Fruit fly (Drosophila melanogaster): ENCODE measurements around the gene Galphaf.

The Galphaf gene

dm6 chr3L:16659959-16660870, 7.5 kb downstream of the Galphaf start (continued):
- peak; percentile 90 for TF ChIP-seq zfh2 (GFP tag; optimal IDR thresholded peaks at IDR 0.05)
- TF ChIP-seq otp (GFP tag; IDR thresholded peaks at IDR 0.05) = peak; percentile 90
- TF ChIP-seq slp2 (GFP tag; optimal IDR thresholded peaks at IDR 0.05) = peak; percentile 84
- TF ChIP-seq Sry-β (GFP tag; optimal IDR thresholded peaks at IDR 0.05) = peak; percentile 71
- TF ChIP-seq seq (GFP tag; IDR thresholded peaks at IDR 0.05) = peak; percentile 95
- peak; percentile 76 for TF ChIP-seq CG8765 (GFP tag; IDR thresholded peaks at IDR 0.05)
- peak; percentile 92 for TF ChIP-seq jumu (GFP tag; optimal IDR thresholded peaks at IDR 0.05)
- TF ChIP-seq CG1792 (GFP tag; optimal IDR thresholded peaks at IDR 0.05) = peak; percentile 92
- TF ChIP-seq CG7556 (GFP tag; optimal IDR thresholded peaks at IDR 0.05) = peak; percentile 99
- TF ChIP-seq org-1 (GFP tag; optimal IDR thresholded peaks at IDR 0.05) = peak; percentile 97
- peak; percentile 94 for TF ChIP-seq grau (tag; optimal IDR thresholded peaks at IDR 0.05)
- peak; percentile 98 for TF ChIP-seq tio (GFP tag; optimal IDR thresholded peaks at IDR 0.05)
- peak; percentile 93 for TF ChIP-seq ken (GFP tag; IDR thresholded peaks at IDR 0.05)
- peak; percentile 91 for TF ChIP-seq D19B (GFP tag; optimal IDR thresholded peaks at IDR 0.05)
- TF ChIP-seq CG8089 (GFP tag; optimal IDR thresholded peaks at IDR 0.05) = peak; percentile 86
- peak; percentile 91 for TF ChIP-seq sqz (GFP tag; optimal IDR thresholded peaks at IDR 0.05)
- TF ChIP-seq CG10979 (tag; optimal IDR thresholded peaks at IDR 0.05) = peak; percentile 98
- peak; percentile 98 for TF ChIP-seq bcd (GFP tag; optimal IDR thresholded peaks at IDR 0.05)
- TF ChIP-seq CG11695 (GFP tag; IDR thresholded peaks at IDR 0.05) = peak; percentile 94
- TF ChIP-seq CG33557 (GFP tag; optimal IDR thresholded peaks at IDR 0.05) = peak; percentile 89
- peak; percentile 20 for TF ChIP-seq Hey (tag; optimal IDR thresholded peaks at IDR 0.05)
- peak; percentile 78 for TF ChIP-seq NC2α (GFP tag; optimal IDR thresholded peaks at IDR 0.05)
- peak; percentile 93 for TF ChIP-seq croc (GFP tag; conservative IDR thresholded peaks at IDR 0.05)
- TF ChIP-seq Hmx (GFP tag; optimal IDR thresholded peaks at IDR 0.05) = peak; percentile 78
- TF ChIP-seq CG10147 (GFP tag; optimal IDR thresholded peaks at IDR 0.05) = peak; percentile 97
- 0 out of 3 replicates have a peak, but pooled peaks have one; percentile 21 for TF ChIP-seq mld (GFP tag; IDR thresholded peaks at IDR 0.05; ENCODE audit: partially characterized antibody)
- peak; percentile 85 for TF ChIP-seq CG17802 (tag; optimal IDR thresholded peaks at IDR 0.05)
- TF ChIP-seq CG3995 (GFP tag; optimal IDR thresholded peaks at IDR 0.05) = peak; percentile 72
- peak; percentile 83 for TF ChIP-seq GATAe (GFP tag; conservative IDR thresholded peaks at IDR 0.05)
- peak; percentile 95 for TF ChIP-seq row (GFP tag; IDR thresholded peaks at IDR 0.05)
- TF ChIP-seq E2f2 (GFP tag; IDR thresholded peaks at IDR 0.05) = peak; percentile 76
- TF ChIP-seq disco-r (GFP tag; optimal IDR thresholded peaks at IDR 0.05) = peak; percentile 75
- TF ChIP-seq CG6254 (GFP tag; optimal IDR thresholded peaks at IDR 0.05) = peak; percentile 96
- peak; percentile 64; the same call in 1 of the 2 replicates for TF ChIP-seq CG10321 (GFP tag; IDR thresholded peaks at IDR 0.05)
- peak; percentile 89 for TF ChIP-seq gro (GFP tag; optimal IDR thresholded peaks at IDR 0.05)
- TF ChIP-seq CG12104 (GFP tag; optimal IDR thresholded peaks at IDR 0.05) = peak; percentile 98
- peak; percentile 48 for TF ChIP-seq CG1832 (GFP tag; optimal IDR thresholded peaks at IDR 0.05)
- peak; percentile 94 for TF ChIP-seq Awh (GFP tag; IDR thresholded peaks at IDR 0.05)
- TF ChIP-seq Dp (GFP tag; optimal IDR thresholded peaks at IDR 0.05) = no peak
- TF ChIP-seq CG1603 (tag; optimal IDR thresholded peaks at IDR 0.05) = peak; percentile 87
- TF ChIP-seq pfk (GFP tag; optimal IDR thresholded peaks at IDR 0.05) = peak; percentile 8
- TF ChIP-seq Six4 (GFP tag; optimal IDR thresholded peaks at IDR 0.05) = peak; percentile 96
- TF ChIP-seq jing (GFP tag; optimal IDR thresholded peaks at IDR 0.05) = peak; percentile 90
- peak; percentile 86 for TF ChIP-seq emc (GFP tag; optimal IDR thresholded peaks at IDR 0.05)
- peak; percentile 80 for TF ChIP-seq dimm (GFP tag; IDR thresholded peaks at IDR 0.05)
- TF ChIP-seq chm (GFP tag; IDR thresholded peaks at IDR 0.05) = peak; percentile 80
- TF ChIP-seq Pdp1 (GFP tag; optimal IDR thresholded peaks at IDR 0.05) = peak; percentile 89 to 96
- peak; percentile 85 for TF ChIP-seq p53 (GFP tag; optimal IDR thresholded peaks at IDR 0.05)
- TF ChIP-seq z (GFP tag; IDR thresholded peaks at IDR 0.05) = 0 out of 3 replicates have a peak, but pooled peaks have one; percentile 36

All from whole organism, embryonic.